Worm (Caenorhabditis elegans) whole organism, mixed stage, embryonic: ENCODE measurements around the gene F35C11.4.

ENCODE experiments used
- blmp-1 ChIP-seq: fragments of 150-350 bp; optimal IDR thresholded peaks from 2 replicates; lab custom pipeline; 2014; ENCODE audit warnings: missing biosample characterization, missing genetic modification characterization
- flh-1 ChIP-seq: fragments of 200-800 bp; sonication (Bioruptor generic); optimal IDR thresholded peaks from 2 replicates; lab custom pipeline; 2018; ENCODE audit warnings: mild to moderate bottlenecking, missing genetic modification characterization, moderate library complexity, missing compliant biosample characterization
- nhr-12 ChIP-seq: fragments of 150-350 bp; optimal IDR thresholded peaks from 2 replicates; lab custom pipeline; 2014; ENCODE audit warnings: missing biosample characterization, missing genetic modification characterization
- nhr-237 ChIP-seq: fragments of 150-350 bp; optimal IDR thresholded peaks from 2 replicates; lab custom pipeline; 2014; ENCODE audit warnings: missing biosample characterization, missing genetic modification characterization
- nhr-28 ChIP-seq: fragments of 150-350 bp; optimal IDR thresholded peaks from 2 replicates; lab custom pipeline; 2014; ENCODE audit warnings: missing biosample characterization, missing genetic modification characterization
- pha-4 ChIP-seq: fragments of 150-350 bp; optimal IDR thresholded peaks from 2 replicates; lab custom pipeline; 2018; ENCODE audit warnings: missing biosample characterization, missing genetic modification reagents, missing genetic modification characterization
- unc-120 ChIP-seq: sonication (generic microtip); optimal IDR thresholded peaks from 2 replicates; lab custom pipeline; 2017; ENCODE audit warnings: missing genetic modification characterization, missing compliant biosample characterization; ENCODE audit not compliant: poor library complexity, severe bottlenecking
- unc-62 ChIP-seq: fragments of 150-350 bp; optimal IDR thresholded peaks from 2 replicates; lab custom pipeline; 2014; ENCODE audit warnings: missing biosample characterization, missing genetic modification reagents, missing genetic modification characterization
- zip-8 ChIP-seq: fragments of 150-350 bp; optimal IDR thresholded peaks from 2 replicates; lab custom pipeline; 2014; ENCODE audit warnings: missing biosample characterization, missing genetic modification characterization
- ztf-11 ChIP-seq: fragments of 150-350 bp; optimal IDR thresholded peaks from 2 replicates; lab custom pipeline; 2014; ENCODE audit warnings: missing biosample characterization, missing genetic modification characterization

DNA sequence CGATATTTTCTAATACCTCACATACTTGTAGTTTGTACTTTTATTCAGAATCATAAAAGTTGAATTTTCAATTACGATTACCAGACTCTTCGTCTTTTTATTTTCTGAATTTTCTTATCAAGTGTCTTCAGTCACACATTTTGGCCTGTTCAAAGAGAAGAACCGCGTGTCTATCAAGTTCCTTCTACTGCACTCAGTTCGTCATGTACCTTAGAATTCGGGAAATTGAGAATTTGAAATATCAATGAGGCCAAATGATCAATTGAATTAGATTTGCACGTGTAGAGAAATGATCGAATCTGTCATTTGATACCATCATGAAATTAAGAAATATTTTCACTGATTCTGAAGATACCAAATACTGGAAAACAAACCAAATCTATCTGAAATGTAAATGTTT, 14.8 kb downstream of the F35C11.4 start:
- TF ChIP-seq nhr-237 (tag; lab: Kevin White, UChicago) (no peak), ztf-11 (tag; lab: Kevin White, UChicago) (no peak), blmp-1 (tag; lab: Kevin White, UChicago) (no peak), unc-62 (GFP tag; lab: Kevin White, UChicago) (no peak), pha-4 (tag; lab: Kevin White, UChicago) (no peak), unc-120 (tag; lab: Kevin White, UChicago) (no peak), flh-1 (GFP tag; lab: Kevin White, UChicago) (no peak), nhr-12 (tag; lab: Kevin White, UChicago) (no peak), nhr-28 (tag; lab: Kevin White, UChicago) (no peak), zip-8 (tag; lab: Kevin White, UChicago) (no peak)
